Worm (Caenorhabditis elegans) whole organism, young adult: Measurements from ENCODE around the gene usp-46.

ENCODE experiments used
- Y56A3A.18 ChIP-seq: fragments of 200-800 bp; sonication (Bioruptor generic); IDR thresholded peaks from 2 replicates; pipeline ENCODE4 v1.3.6; 2022; ENCODE audit warnings: missing genetic modification reagents, missing genetic modification characterization, missing compliant biosample characterization
- ama-1 ChIP-seq, 3 experiments: fragments of 150-350 bp in 1 of 3; sonication (generic microtip) in 2 of 3; optimal IDR thresholded peaks; 2 replicates each; lab custom pipeline; 2014 to 2018; ENCODE audit warnings: missing biosample characterization in 2 of 3, missing genetic modification characterization in 2 of 3, missing genetic modification reagents in 2 of 3
- attf-5 ChIP-seq: fragments of 200-800 bp; sonication (Bioruptor generic); optimal IDR thresholded peaks from 2 replicates; lab custom pipeline; 2018; ENCODE audit warnings: mild to moderate bottlenecking, missing genetic modification characterization, missing compliant biosample characterization
- nhr-90 ChIP-seq: sonication (generic microtip); optimal IDR thresholded peaks from 2 replicates; lab custom pipeline; 2016; ENCODE audit warnings: missing genotype, mild to moderate bottlenecking, missing genetic modification characterization, missing compliant biosample characterization
- snpc-4 ChIP-seq, 5 experiments: fragments of 150-350 bp in 1 of 5; sonication (generic microtip) in 4 of 5; optimal IDR thresholded peaks; 2 replicates each; lab custom pipeline; 2014 to 2018; ENCODE audit warnings: missing genetic modification characterization in 5 of 5, missing biosample characterization in 3 of 5, antibody characterized with exemption in 2 of 5, mild to moderate bottlenecking in 2 of 5, missing compliant biosample characterization in 2 of 5, missing genotype in 2 of 5, moderate library complexity in 2 of 5, missing genetic modification reagents in 1 of 5

- no peak for TF ChIP-seq attf-5 (GFP tag; lab: Kevin White, UChicago)
- TF ChIP-seq ama-1 (optimal IDR thresholded peaks at IDR 0.05; lab: Kevin White, UChicago): no peak
- no peak for TF ChIP-seq ama-1 (GFP tag; optimal IDR thresholded peaks at IDR 0.05; lab: Kevin White, UChicago)
- no peak for TF ChIP-seq Y56A3A.18 (GFP tag; lab: Robert Waterston, UW)
- no peak for TF ChIP-seq snpc-4 (GFP tag; optimal IDR thresholded peaks at IDR 0.05; lab: Kevin White, UChicago)
- peak in 2 of 4 experiments; percentile 7 to 10 for TF ChIP-seq snpc-4 (tag; optimal IDR thresholded peaks at IDR 0.05; lab: Kevin White, UChicago)
- TF ChIP-seq nhr-90: no peak
Measured at ce11 chrIII:9746665-9747064, 29.8 kb upstream of the usp-46 start.
